Worm (Caenorhabditis elegans): ENCODE data around the gene srd-42.

The srd-42 gene

ce11 chrX:13264550-13264949 is 38.7 kb downstream of the srd-42 start (continued):
- peak; percentile 67 for TF ChIP-seq mes-4 (tag; optimal IDR thresholded peaks at IDR 0.05)
- peak; percentile 89; the same call in 1 of the 2 replicates for TF ChIP-seq F37B4.10 (GFP tag; IDR thresholded peaks at IDR 0.05)
- TF ChIP-seq ztf-18 (tag; optimal IDR thresholded peaks at IDR 0.05) = peak; percentile 60
- peak; percentile 63; the same call in 1 of the 2 replicates for TF ChIP-seq lir-1 (GFP tag; conservative IDR thresholded peaks at IDR 0.05)
- peak; percentile 92 for TF ChIP-seq lin-26 (GFP tag; IDR thresholded peaks at IDR 0.05)
- TF ChIP-seq F57C9.4 (tag; optimal IDR thresholded peaks at IDR 0.05) = no peak
- peak; percentile 44 to 68 for TF ChIP-seq rec-8 (tag; optimal IDR thresholded peaks at IDR 0.05)

- TF ChIP-seq B0019.2 (GFP tag; conservative IDR thresholded peaks at IDR 0.05) = no peak
- TF ChIP-seq ceh-91 (GFP tag; IDR thresholded peaks at IDR 0.05) = no peak
- TF ChIP-seq nhr-80 (tag; optimal IDR thresholded peaks at IDR 0.05) = no peak
- no peak for TF ChIP-seq sea-2 (GFP tag; IDR thresholded peaks at IDR 0.05)
- no peak for TF ChIP-seq F23B12.7 (tag; optimal IDR thresholded peaks at IDR 0.05; ENCODE audit: insufficient read depth)
- TF ChIP-seq F39B2.1 (GFP tag; IDR thresholded peaks at IDR 0.05) = no peak
- no peak for TF ChIP-seq rpc-1 (optimal IDR thresholded peaks at IDR 0.05)
- no peak for TF ChIP-seq rpc-1 (tag; optimal IDR thresholded peaks at IDR 0.05)
- no peak for TF ChIP-seq ztf-6 (GFP tag; IDR thresholded peaks at IDR 0.05)
- no peak for TF ChIP-seq dpl-1 (GFP tag; optimal IDR thresholded peaks at IDR 0.05)
Measured at ce11 chrX:13262195-13262594, 41.1 kb downstream of the srd-42 start, which contains the start of gene K09A11.1. TSS of gene K09A11.1 (plus strand) at chrX:13262495.

DNA sequence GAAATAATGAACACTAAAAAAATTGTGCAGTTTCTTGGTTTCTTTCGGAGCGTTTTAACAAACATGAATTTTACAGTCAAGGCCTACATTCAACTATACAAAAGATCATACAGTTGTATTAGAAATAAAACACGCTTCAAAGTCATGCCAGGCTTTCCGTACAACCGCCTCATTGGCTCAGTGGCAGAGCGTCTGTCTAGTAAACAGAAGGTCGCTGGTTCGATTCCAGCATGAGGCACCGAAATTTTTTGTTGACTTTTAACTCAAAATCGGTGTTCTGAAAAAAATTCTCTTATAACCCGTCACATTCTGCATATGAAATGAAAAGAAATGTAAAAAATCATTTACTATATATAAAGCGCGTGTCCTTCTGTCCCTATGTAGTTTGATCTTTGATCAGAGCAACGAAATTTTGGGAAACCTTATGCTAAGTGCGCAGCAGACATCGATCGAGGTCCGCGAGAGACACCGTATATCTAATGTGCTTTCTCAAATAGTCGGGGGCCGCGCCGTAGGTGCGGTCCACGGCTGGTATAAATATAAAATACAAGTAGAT is 42.1 kb downstream of the srd-42 start:
- peak; percentile 37 for TF ChIP-seq snpc-3.4 (tag; optimal IDR thresholded peaks at IDR 0.05)
- peak; percentile 66 for TF ChIP-seq B0261.1 (tag; optimal IDR thresholded peaks at IDR 0.05)
- TF ChIP-seq B0035.1 (tag; optimal IDR thresholded peaks at IDR 0.05) = peak; percentile 5
- TF ChIP-seq dox-1 (GFP tag; IDR thresholded peaks at IDR 0.05) = 0 out of 2 replicates have a peak, but pooled peaks have one; percentile 17
- peak in 1 of 2 experiments; percentile 38 for TF ChIP-seq rec-8 (tag; optimal IDR thresholded peaks at IDR 0.05)
- peak; percentile 86 for TF ChIP-seq tbp1 (GFP tag; optimal IDR thresholded peaks at IDR 0.05)
- TF ChIP-seq madf-10 (tag; optimal IDR thresholded peaks at IDR 0.05) = peak; percentile 31
- TF ChIP-seq snpc-1.3 (tag; optimal IDR thresholded peaks at IDR 0.05; ENCODE audit: insufficient read depth) = peak; percentile 27
- peak; percentile 10 for TF ChIP-seq ZK185.1 (tag; optimal IDR thresholded peaks at IDR 0.05; ENCODE audit: poor library complexity, severe bottlenecking)
- TF ChIP-seq snpc-4 (GFP tag; optimal IDR thresholded peaks at IDR 0.05) = peak; percentile 68
- peak in 3 of 4 experiments; percentile 63 to 91 (median 86) for TF ChIP-seq snpc-4 (tag; optimal IDR thresholded peaks at IDR 0.05)
- peak; percentile 8 for TF ChIP-seq nhr-80 (tag; optimal IDR thresholded peaks at IDR 0.05)
- peak; percentile 74 for TF ChIP-seq die-1 (tag; optimal IDR thresholded peaks at IDR 0.05)
- TF ChIP-seq rpc-1 (optimal IDR thresholded peaks at IDR 0.05) = peak; percentile 69
- peak; percentile 84 for TF ChIP-seq rpc-1 (tag; optimal IDR thresholded peaks at IDR 0.05)
- peak; percentile 36 for TF ChIP-seq nhr-90 (tag; optimal IDR thresholded peaks at IDR 0.05)
- peak; percentile 58; the same call in 1 of the 2 replicates for TF ChIP-seq pbrm-1 (GFP tag; IDR thresholded peaks at IDR 0.05)
- peak; percentile 10 for TF ChIP-seq ztf-18 (tag; optimal IDR thresholded peaks at IDR 0.05)
- TF ChIP-seq D2030.7 (GFP tag; IDR thresholded peaks at IDR 0.05) = 0 out of 2 replicates have a peak, but pooled peaks have one; percentile 16
- TF ChIP-seq egl-18 (GFP tag; IDR thresholded peaks at IDR 0.05) = 0 out of 2 replicates have a peak, but pooled peaks have one; percentile 16
- TF ChIP-seq snpc-1.1 (tag; optimal IDR thresholded peaks at IDR 0.05; ENCODE audit: insufficient read depth) = peak; percentile 24
- TF ChIP-seq hmg-1.2 (GFP tag; IDR thresholded peaks at IDR 0.05) = peak; percentile 38
